Worm (Caenorhabditis elegans): ENCODE measurements around the gene cutl-19.

- TF ChIP-seq nhr-11 (tag; optimal IDR thresholded peaks at IDR 0.05): no peak
- no peak for TF ChIP-seq blmp-1 (tag; optimal IDR thresholded peaks at IDR 0.05; ENCODE audit: insufficient read depth)
Observed at ce11 chrIII:5190179-5190578, 27.2 kb downstream of the cutl-19 start.
